Fruit fly (Drosophila melanogaster): ENCODE results near the gene Klp31E.

Gene Klp31E

dm6 chr2L:10442048-10442790, 28.4 kb downstream of the Klp31E start, which contains the start of gene loh (continued):
- TF ChIP-seq CG2129 (GFP tag; IDR thresholded peaks at IDR 0.05; ENCODE audit: partially characterized antibody) (no peak), CG11723 (GFP tag; optimal IDR thresholded peaks at IDR 0.05) (peak; percentile 53), pb (GFP tag; optimal IDR thresholded peaks at IDR 0.05) (no peak), CG12659 (GFP tag; optimal IDR thresholded peaks at IDR 0.05) (peak; percentile 63), PHDP (tag; optimal IDR thresholded peaks at IDR 0.05) (peak; percentile 51), CG7556 (GFP tag; optimal IDR thresholded peaks at IDR 0.05) (peak; percentile 84), CG31441 (GFP tag; IDR thresholded peaks at IDR 0.05) (peak; percentile 79), CG14710 (tag; optimal IDR thresholded peaks at IDR 0.05) (peak; percentile 75), CG3065 (GFP tag; optimal IDR thresholded peaks at IDR 0.05) (no peak), CG31365 (tag; optimal IDR thresholded peaks at IDR 0.05) (no peak), phol (tag; optimal IDR thresholded peaks at IDR 0.05) (peak; percentile 73), amos (GFP tag; IDR thresholded peaks at IDR 0.05; ENCODE audit: partially characterized antibody) (no peak), Nf-YC (tag; optimal IDR thresholded peaks at IDR 0.05) (peak; percentile 52), crol (GFP tag; IDR thresholded peaks at IDR 0.05) (peak; percentile 77; the same call in 1 of the 2 replicates), CHES-1-like (GFP tag; optimal IDR thresholded peaks at IDR 0.05) (no peak), zfh1 (GFP tag; IDR thresholded peaks at IDR 0.05) (0 out of 3 replicates have a peak, but pooled peaks have one; percentile 40), H2.0 (GFP tag; IDR thresholded peaks at IDR 0.05) (no peak), CG10147 (GFP tag; optimal IDR thresholded peaks at IDR 0.05) (peak; percentile 47), grau (tag; optimal IDR thresholded peaks at IDR 0.05) (peak; percentile 72), ttk (GFP tag; IDR thresholded peaks at IDR 0.05) (0 out of 2 replicates have a peak, but pooled peaks have one; percentile 38), ara (GFP tag; IDR thresholded peaks at IDR 0.05) (no peak; the same call in 1 of the 2 replicates), CG5180 (GFP tag; optimal IDR thresholded peaks at IDR 0.05) (peak; percentile 65), croc (GFP tag; conservative IDR thresholded peaks at IDR 0.05) (peak; percentile 33; the same call in 2 of the 3 replicates), Adf1 (GFP tag; IDR thresholded peaks at IDR 0.05) (no peak), az2 (GFP tag; optimal IDR thresholded peaks at IDR 0.05) (peak; percentile 45), CG6683 (GFP tag; optimal IDR thresholded peaks at IDR 0.05) (peak; percentile 10), chif (GFP tag; optimal IDR thresholded peaks at IDR 0.05) (no peak), zf30C (GFP tag; optimal IDR thresholded peaks at IDR 0.05) (no peak), fd96Cb (tag; optimal IDR thresholded peaks at IDR 0.05) (peak; percentile 71), danr (GFP tag; IDR thresholded peaks at IDR 0.05) (peak; percentile 36; the same call in 1 of the 2 replicates), Mad (GFP tag; optimal IDR thresholded peaks at IDR 0.05) (no peak), dm (GFP tag; optimal IDR thresholded peaks at IDR 0.05) (no peak), p53 (GFP tag; optimal IDR thresholded peaks at IDR 0.05) (no peak), CG12299 (tag; optimal IDR thresholded peaks at IDR 0.05) (peak; percentile 42), CG12391 (tag; optimal IDR thresholded peaks at IDR 0.05) (peak; percentile 64), CG11696 (GFP tag; IDR thresholded peaks at IDR 0.05) (peak; percentile 75), HLH54F (GFP tag; optimal IDR thresholded peaks at IDR 0.05) (no peak), Dek (tag; optimal IDR thresholded peaks at IDR 0.05) (no peak), CG1832 (GFP tag; optimal IDR thresholded peaks at IDR 0.05) (no peak), CG32767 (GFP tag; IDR thresholded peaks at IDR 0.05) (no peak), Vsx1 (GFP tag; optimal IDR thresholded peaks at IDR 0.05) (peak; percentile 38), dpn (GFP tag; optimal IDR thresholded peaks at IDR 0.05) (peak in 1 of 2 experiments; percentile 39), CG1233 (GFP tag; optimal IDR thresholded peaks at IDR 0.05) (peak; percentile 61), z (GFP tag; IDR thresholded peaks at IDR 0.05) (0 out of 3 replicates have a peak, but pooled peaks have one; percentile 12), Hr3 (GFP tag; optimal IDR thresholded peaks at IDR 0.05) (peak; percentile 53), ind (GFP tag; optimal IDR thresholded peaks at IDR 0.05) (peak; percentile 51), esg (GFP tag; conservative IDR thresholded peaks at IDR 0.05) (peak; percentile 25; the same call in 1 of the 2 replicates), unc-4 (GFP tag; IDR thresholded peaks at IDR 0.05; ENCODE audit: partially characterized antibody) (no peak), ATbp (GFP tag; optimal IDR thresholded peaks at IDR 0.05) (peak; percentile 42)

All from whole organism, embryonic.